Worm (Caenorhabditis elegans): Measurements from ENCODE around the gene xol-1.

ce11 chrX:8057791-8058270 is 16.7 kb downstream of the xol-1 start, which contains the start of gene dim-1:
- no peak for TF ChIP-seq R02D3.7 (tag; optimal IDR thresholded peaks at IDR 0.05)
- TF ChIP-seq ZK546.5 (tag; optimal IDR thresholded peaks at IDR 0.05): no peak
- no peak for TF ChIP-seq ztf-11 (tag; optimal IDR thresholded peaks at IDR 0.05)
- no peak for TF ChIP-seq ama-1 (optimal IDR thresholded peaks at IDR 0.05)
- TF ChIP-seq zag-1 (tag; optimal IDR thresholded peaks at IDR 0.05): no peak
- TF ChIP-seq nhr-77 (tag; optimal IDR thresholded peaks at IDR 0.05): no peak
- no peak for TF ChIP-seq ceh-9 (tag; optimal IDR thresholded peaks at IDR 0.05)
- TF ChIP-seq ceh-82 (tag; optimal IDR thresholded peaks at IDR 0.05): no peak
- no peak for TF ChIP-seq nhr-28 (tag; optimal IDR thresholded peaks at IDR 0.05)

Data from whole organism, L3 larva.